Worm (Caenorhabditis elegans): Measurements from ENCODE around the gene ehbp-1.

The ehbp-1 gene

DNA sequence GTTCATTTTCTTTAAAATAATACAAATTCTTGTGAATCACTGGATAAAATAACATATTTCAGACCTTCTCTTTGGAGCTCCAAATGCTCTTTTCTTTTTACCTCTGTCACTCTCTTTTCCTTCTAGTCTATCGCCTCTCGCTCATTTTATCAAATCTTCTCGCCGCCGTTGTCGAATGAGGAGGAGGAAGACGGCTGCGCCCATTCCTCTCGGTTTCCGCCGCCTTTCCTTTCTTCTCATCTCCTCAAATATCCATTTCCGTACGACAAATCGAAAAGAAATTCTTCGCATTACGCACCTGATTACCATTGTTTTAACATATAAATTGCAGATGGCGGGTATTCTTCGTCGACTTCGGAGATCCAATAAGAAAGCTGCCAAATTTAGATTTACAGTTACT is at the start of gene ehbp-1:
TSS of gene ehbp-1 (plus strand) at position 332 of the 400 bp plus-strand sequence.
- no peak for TF ChIP-seq W03F9.2 (tag; optimal IDR thresholded peaks at IDR 0.05)
- TF ChIP-seq him-1 (tag; optimal IDR thresholded peaks at IDR 0.05), result no peak
- TF ChIP-seq dao-5 (tag; optimal IDR thresholded peaks at IDR 0.05), result no peak

DNA sequence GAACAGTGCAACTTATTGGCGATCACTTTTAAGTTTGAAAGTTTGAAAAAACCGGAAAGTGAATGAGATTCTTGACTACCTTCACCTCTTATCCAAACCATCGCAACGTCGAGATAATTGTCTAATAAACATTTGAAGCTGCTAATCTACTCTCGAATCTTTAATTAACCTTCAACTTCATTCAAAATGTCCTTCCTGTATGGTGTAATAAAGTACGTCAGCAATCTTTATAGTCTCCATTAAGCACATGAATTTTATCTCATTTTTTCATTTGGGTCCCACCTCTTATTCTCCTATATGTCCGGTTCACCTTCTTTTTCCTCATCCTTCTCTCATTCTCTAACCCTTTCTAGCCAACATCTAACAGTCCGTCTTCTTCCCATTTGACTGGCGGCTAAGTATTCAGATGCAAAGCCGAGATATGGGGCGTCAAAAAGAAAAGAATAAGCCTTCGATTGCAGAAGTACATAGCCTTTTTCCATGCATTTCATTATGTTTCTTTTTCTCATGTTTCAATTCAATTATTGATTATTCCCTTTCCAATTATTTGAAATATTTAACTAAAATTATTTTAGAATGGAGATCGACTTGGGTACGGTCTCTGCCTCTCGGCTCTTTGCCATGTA is 49.5 kb upstream of the ehbp-1 start, which contains the start of gene swt-5:
TSS of gene swt-5 (plus strand) at position 576 of the 626 bp plus-strand sequence.
- TF ChIP-seq him-1 (tag; optimal IDR thresholded peaks at IDR 0.05) (no peak), dao-5 (tag; optimal IDR thresholded peaks at IDR 0.05) (no peak), W03F9.2 (tag; optimal IDR thresholded peaks at IDR 0.05) (no peak)

ce11 chrV:9503152-9503817 is 47.2 kb upstream of the ehbp-1 start:
- TF ChIP-seq W03F9.2 (tag; optimal IDR thresholded peaks at IDR 0.05) (peak; percentile 14), him-1 (tag; optimal IDR thresholded peaks at IDR 0.05) (peak; percentile 47), dao-5 (tag; optimal IDR thresholded peaks at IDR 0.05) (peak; percentile 55)

ce11 chrV:9504474-9504960 is 45.9 kb upstream of the ehbp-1 start, which contains the start of gene haao-1:
TSS of gene haao-1 (plus strand) at chrV:9504910.
- TF ChIP-seq W03F9.2 (tag; optimal IDR thresholded peaks at IDR 0.05) (no peak), dao-5 (tag; optimal IDR thresholded peaks at IDR 0.05) (no peak), him-1 (tag; optimal IDR thresholded peaks at IDR 0.05) (no peak)

DNA sequence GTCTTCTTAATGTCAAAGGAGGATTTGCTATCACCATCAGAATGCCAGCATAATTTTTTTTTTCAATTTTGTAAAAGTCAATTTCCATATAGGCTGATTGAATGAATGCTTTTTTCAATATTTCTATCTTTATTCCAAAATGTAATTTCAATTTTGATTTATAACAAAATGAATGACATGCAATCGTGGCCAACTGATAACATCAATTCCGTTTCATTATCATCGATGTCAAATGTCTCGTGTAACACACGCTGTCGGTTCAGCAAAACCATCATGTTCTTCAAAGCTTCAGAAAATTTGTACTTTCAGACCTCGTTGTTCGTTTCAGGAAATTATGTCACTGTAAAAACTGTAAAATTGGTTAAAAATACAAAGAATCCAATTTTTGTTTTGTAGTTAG is 43.5 kb upstream of the ehbp-1 start:
- TF ChIP-seq dao-5 (tag; optimal IDR thresholded peaks at IDR 0.05) (no peak), him-1 (tag; optimal IDR thresholded peaks at IDR 0.05) (no peak), W03F9.2 (tag; optimal IDR thresholded peaks at IDR 0.05) (no peak)

DNA sequence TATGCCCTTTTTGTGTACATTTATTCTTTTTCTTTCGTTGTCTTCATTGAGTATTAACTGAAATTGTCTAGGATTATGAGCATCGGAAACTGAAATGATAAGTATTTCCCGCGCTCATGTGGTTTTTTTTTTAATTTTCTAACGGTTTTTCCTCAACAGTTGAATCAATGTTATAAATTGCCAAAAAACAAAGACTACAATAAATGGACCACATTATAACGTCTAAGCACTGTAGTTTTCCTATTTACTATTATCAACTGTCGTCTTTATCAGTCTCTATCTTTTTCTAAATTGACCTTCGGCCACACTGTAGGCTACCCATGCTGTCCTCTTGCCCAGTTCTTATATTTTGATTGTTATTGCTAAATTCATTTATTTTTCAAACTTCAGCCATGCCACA is 42.7 kb upstream of the ehbp-1 start, which contains the start of gene acs-14:
TSS of gene acs-14 (plus strand) at position 391 of the 400 bp plus-strand sequence.
- no peak for TF ChIP-seq W03F9.2 (tag; optimal IDR thresholded peaks at IDR 0.05)
- no peak for TF ChIP-seq him-1 (tag; optimal IDR thresholded peaks at IDR 0.05)
- TF ChIP-seq dao-5 (tag; optimal IDR thresholded peaks at IDR 0.05), result no peak

DNA sequence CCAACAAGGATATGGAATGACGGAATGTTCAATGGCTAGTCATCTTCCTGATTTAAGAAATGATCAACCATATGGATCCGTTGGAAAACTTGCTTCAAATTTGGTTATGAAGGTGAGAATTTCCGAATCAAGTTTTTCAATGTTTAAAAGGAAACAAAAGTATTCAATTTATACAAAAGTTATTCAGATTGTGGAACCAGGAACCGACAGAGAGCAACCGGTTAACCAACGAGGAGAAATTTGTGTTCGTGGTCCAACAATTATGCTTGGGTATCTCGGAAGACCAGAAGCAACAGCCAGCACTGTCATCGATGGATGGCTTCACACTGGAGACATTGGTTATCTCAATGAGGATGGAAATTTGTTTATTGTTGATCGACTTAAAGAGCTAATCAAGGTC is 40.8 kb upstream of the ehbp-1 start:
- TF ChIP-seq W03F9.2 (tag; optimal IDR thresholded peaks at IDR 0.05) (no peak), him-1 (tag; optimal IDR thresholded peaks at IDR 0.05) (no peak), dao-5 (tag; optimal IDR thresholded peaks at IDR 0.05) (no peak)

DNA sequence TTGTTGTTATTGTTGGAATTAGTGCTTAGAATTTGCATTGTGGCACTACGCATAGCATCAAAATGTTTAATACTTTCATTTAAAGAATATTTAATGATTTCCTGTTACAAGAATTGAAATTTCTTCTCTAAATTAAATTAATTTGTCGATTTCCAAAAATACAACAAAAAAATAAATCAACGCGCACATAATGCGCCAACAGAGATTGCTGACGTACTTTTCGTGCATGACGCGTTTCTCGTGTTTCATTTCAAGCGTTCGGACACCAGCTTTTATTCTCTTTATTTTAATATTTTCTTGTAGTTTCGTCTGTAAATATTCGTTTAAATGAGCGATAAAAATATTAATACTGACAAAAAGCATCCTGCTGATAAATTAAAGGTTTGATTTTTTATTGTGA is 36.9 kb upstream of the ehbp-1 start, which contains the start of gene eif-2Bdelta:
TSS of gene eif-2Bdelta (plus strand) at position 235 of the 400 bp plus-strand sequence.
- no peak for TF ChIP-seq dao-5 (tag; optimal IDR thresholded peaks at IDR 0.05)
- TF ChIP-seq him-1 (tag; optimal IDR thresholded peaks at IDR 0.05), result no peak
- peak; percentile 34 for TF ChIP-seq W03F9.2 (tag; optimal IDR thresholded peaks at IDR 0.05)

DNA sequence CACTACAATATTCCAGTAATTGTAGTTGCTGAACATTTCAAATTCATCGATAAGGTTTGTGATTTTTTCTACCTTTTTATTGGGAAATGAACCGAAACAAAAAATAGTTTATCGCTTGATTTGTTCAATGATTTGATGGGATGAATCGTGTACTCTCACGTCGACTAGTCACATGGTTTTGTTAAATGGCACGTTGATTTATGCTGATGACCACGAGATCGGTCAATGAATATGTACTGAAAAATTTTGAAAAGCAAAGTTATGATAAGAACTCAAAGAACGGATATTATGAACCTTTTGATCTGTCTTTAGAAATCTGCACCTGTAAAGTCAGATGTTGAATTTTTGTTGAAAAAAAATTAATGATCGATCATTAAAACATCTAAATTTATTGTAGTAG is 34.2 kb upstream of the ehbp-1 start:
- TF ChIP-seq him-1 (tag; optimal IDR thresholded peaks at IDR 0.05), result no peak
- TF ChIP-seq W03F9.2 (tag; optimal IDR thresholded peaks at IDR 0.05), result no peak
- no peak for TF ChIP-seq dao-5 (tag; optimal IDR thresholded peaks at IDR 0.05)

ce11 chrV:9518832-9519231 is 31.6 kb upstream of the ehbp-1 start, which contains the start of gene C50F4.8:
TSS of gene C50F4.8 (minus strand) at chrV:9518859.
- no peak for TF ChIP-seq W03F9.2 (tag; optimal IDR thresholded peaks at IDR 0.05)
- no peak for TF ChIP-seq dao-5 (tag; optimal IDR thresholded peaks at IDR 0.05)
- TF ChIP-seq him-1 (tag; optimal IDR thresholded peaks at IDR 0.05), result no peak

DNA sequence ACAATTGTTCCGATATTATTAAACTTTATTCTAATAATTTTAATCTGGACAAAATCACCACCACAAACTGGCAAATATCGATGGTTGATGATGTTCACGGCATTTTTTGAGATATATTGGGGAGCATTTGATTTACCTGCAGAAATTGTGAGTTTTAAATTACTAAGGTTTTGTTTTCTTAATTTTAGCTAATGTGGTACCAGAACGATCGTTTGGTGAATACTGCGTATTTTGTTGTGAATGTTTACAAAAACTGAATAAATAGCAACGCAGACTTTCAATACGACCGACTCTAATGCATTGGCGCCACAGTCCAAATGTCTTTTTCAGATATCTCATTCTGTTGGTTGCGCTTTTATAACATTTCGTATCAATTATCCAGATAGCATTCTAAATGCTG is 28.7 kb upstream of the ehbp-1 start:
- TF ChIP-seq him-1 (tag; optimal IDR thresholded peaks at IDR 0.05) (no peak), dao-5 (tag; optimal IDR thresholded peaks at IDR 0.05) (no peak), W03F9.2 (tag; optimal IDR thresholded peaks at IDR 0.05) (no peak)

- TF ChIP-seq dao-5 (tag; optimal IDR thresholded peaks at IDR 0.05) (no peak), him-1 (tag; optimal IDR thresholded peaks at IDR 0.05) (no peak), W03F9.2 (tag; optimal IDR thresholded peaks at IDR 0.05) (no peak)
Measured at ce11 chrV:9524099-9524498, 26.3 kb upstream of the ehbp-1 start, which contains the start of gene C50F4.9. TSS of gene C50F4.9 (minus strand) at chrV:9524199.

ce11 chrV:9526470-9526869 is 24.0 kb upstream of the ehbp-1 start, which contains the start of gene C50F4.1:
TSS of gene C50F4.1 (plus strand) at chrV:9526793.
- no peak for TF ChIP-seq W03F9.2 (tag; optimal IDR thresholded peaks at IDR 0.05)
- TF ChIP-seq him-1 (tag; optimal IDR thresholded peaks at IDR 0.05), result no peak
- no peak for TF ChIP-seq dao-5 (tag; optimal IDR thresholded peaks at IDR 0.05)

- no peak for TF ChIP-seq W03F9.2 (tag; optimal IDR thresholded peaks at IDR 0.05)
- no peak for TF ChIP-seq dao-5 (tag; optimal IDR thresholded peaks at IDR 0.05)
- no peak for TF ChIP-seq him-1 (tag; optimal IDR thresholded peaks at IDR 0.05)
Measured at ce11 chrV:9527337-9527736, 23.1 kb upstream of the ehbp-1 start.

Data from whole organism, L4/young adult.